Worm (Caenorhabditis elegans): Measurements from ENCODE around the gene pax-1.

Gene pax-1

ce11 chrV:8217661-8218265 lies 7.0 kb upstream of the pax-1 start, which contains the start of gene K07C11.8:
TSS of gene K07C11.8 (minus strand) at chrV:8217884.
- TF ChIP-seq nhr-237 (tag; optimal IDR thresholded peaks at IDR 0.05) (no peak), elt-1 (tag; optimal IDR thresholded peaks at IDR 0.05) (no peak), nhr-25 (tag; optimal IDR thresholded peaks at IDR 0.05) (no peak), unc-55 (GFP tag; optimal IDR thresholded peaks at IDR 0.05) (peak; percentile 39), fos-1 (tag; optimal IDR thresholded peaks at IDR 0.05) (peak; percentile 11), ama-1 (optimal IDR thresholded peaks at IDR 0.05) (no peak)

- no peak for TF ChIP-seq sma-3 (GFP tag; optimal IDR thresholded peaks at IDR 0.05)
- TF ChIP-seq lin-11 (tag; optimal IDR thresholded peaks at IDR 0.05) = no peak
- no peak for TF ChIP-seq ZK546.5 (tag; optimal IDR thresholded peaks at IDR 0.05)
- TF ChIP-seq skn-1 (tag; optimal IDR thresholded peaks at IDR 0.05) = no peak
- no peak for TF ChIP-seq ceh-82 (tag; optimal IDR thresholded peaks at IDR 0.05)
- TF ChIP-seq blmp-1 (tag; optimal IDR thresholded peaks at IDR 0.05; ENCODE audit: insufficient read depth) = no peak
- no peak for TF ChIP-seq snpc-4 (tag; optimal IDR thresholded peaks at IDR 0.05)
- TF ChIP-seq mbf-1 (tag; optimal IDR thresholded peaks at IDR 0.05) = no peak
- no peak for TF ChIP-seq nhr-12 (tag; optimal IDR thresholded peaks at IDR 0.05)
- no peak for TF ChIP-seq ztf-1 (GFP tag; conservative IDR thresholded peaks at IDR 0.05)
- TF ChIP-seq nhr-11 (tag; optimal IDR thresholded peaks at IDR 0.05) = no peak
- TF ChIP-seq ama-1 (optimal IDR thresholded peaks at IDR 0.05) = no peak
- TF ChIP-seq F13H6.1 (tag; optimal IDR thresholded peaks at IDR 0.05) = no peak
- TF ChIP-seq elt-1 (tag; optimal IDR thresholded peaks at IDR 0.05) = no peak
- TF ChIP-seq crh-2 (tag; optimal IDR thresholded peaks at IDR 0.05) = no peak
- no peak for TF ChIP-seq nhr-237 (tag; optimal IDR thresholded peaks at IDR 0.05)
- no peak for TF ChIP-seq elt-3 (tag; optimal IDR thresholded peaks at IDR 0.05)
Observed at ce11 chrV:8219550-8219949, 5.2 kb upstream of the pax-1 start.

DNA sequence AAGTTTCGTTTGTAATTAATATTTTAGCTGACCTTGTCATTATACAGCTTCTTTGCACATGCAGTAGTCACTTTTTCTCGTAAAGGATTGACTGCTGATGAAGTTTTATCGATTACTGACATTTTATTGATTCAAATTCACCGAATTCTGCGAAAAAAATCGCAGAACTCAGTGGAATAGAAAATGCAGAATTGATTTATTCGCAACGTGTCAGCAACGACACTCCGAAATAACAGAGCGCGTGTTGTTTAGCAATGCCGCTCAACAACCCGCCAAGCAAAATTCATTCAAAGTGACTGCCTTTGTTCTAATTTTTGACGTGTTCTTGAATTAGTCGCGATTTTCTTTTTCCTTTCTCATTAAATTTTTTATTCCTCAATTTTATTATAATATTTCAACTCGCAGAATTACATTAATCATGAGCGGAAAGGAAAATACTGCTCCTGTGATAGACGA lies 3.6 kb upstream of the pax-1 start, which contains the start of the genes cogc-6 and air-1:
Gene cogc-6, minus strand, starts transcription at position 234 of the 456 bp plus-strand sequence.
Gene air-1, plus strand, starts transcription at position 406 of the 456 bp plus-strand sequence.
- no peak for TF ChIP-seq egl-27 (tag; optimal IDR thresholded peaks at IDR 0.05)
- no peak for TF ChIP-seq elt-3 (tag; optimal IDR thresholded peaks at IDR 0.05)
- no peak for TF ChIP-seq sma-3 (GFP tag; optimal IDR thresholded peaks at IDR 0.05)
- peak; percentile 48 for TF ChIP-seq C34F6.9 (tag; optimal IDR thresholded peaks at IDR 0.05)
- no peak for TF ChIP-seq sem-4 (tag; optimal IDR thresholded peaks at IDR 0.05)
- no peak for TF ChIP-seq ama-1 (optimal IDR thresholded peaks at IDR 0.05)
- peak; percentile 53 for TF ChIP-seq gmeb-1 (tag; optimal IDR thresholded peaks at IDR 0.05)
- TF ChIP-seq nhr-12 (tag; optimal IDR thresholded peaks at IDR 0.05) = no peak
- no peak for TF ChIP-seq skn-1 (tag; optimal IDR thresholded peaks at IDR 0.05)
- TF ChIP-seq nhr-129 (tag; optimal IDR thresholded peaks at IDR 0.05) = peak; percentile 44
- TF ChIP-seq snpc-4 (tag; optimal IDR thresholded peaks at IDR 0.05) = peak; percentile 11
- no peak for TF ChIP-seq fos-1 (tag; optimal IDR thresholded peaks at IDR 0.05)
- no peak for TF ChIP-seq nhr-25 (tag; optimal IDR thresholded peaks at IDR 0.05)
- no peak for TF ChIP-seq sma-9 (GFP tag; optimal IDR thresholded peaks at IDR 0.05)
- no peak for TF ChIP-seq sma-9 (tag; optimal IDR thresholded peaks at IDR 0.05)
- no peak for TF ChIP-seq dmd-4 (tag; optimal IDR thresholded peaks at IDR 0.05)
- no peak for TF ChIP-seq ZK546.5 (tag; optimal IDR thresholded peaks at IDR 0.05)
- no peak for TF ChIP-seq ztf-11 (tag; optimal IDR thresholded peaks at IDR 0.05)
- TF ChIP-seq nhr-11 (tag; optimal IDR thresholded peaks at IDR 0.05) = no peak
- peak; percentile 88 for TF ChIP-seq crh-2 (tag; optimal IDR thresholded peaks at IDR 0.05)
- TF ChIP-seq lin-11 (tag; optimal IDR thresholded peaks at IDR 0.05) = no peak
- TF ChIP-seq unc-39 (tag; optimal IDR thresholded peaks at IDR 0.05) = no peak
- no peak for TF ChIP-seq mab-5 (tag; optimal IDR thresholded peaks at IDR 0.05)
- no peak for TF ChIP-seq mbf-1 (tag; optimal IDR thresholded peaks at IDR 0.05)
- no peak for TF ChIP-seq nhr-237 (tag; optimal IDR thresholded peaks at IDR 0.05)
- no peak for TF ChIP-seq nhr-21 (tag; optimal IDR thresholded peaks at IDR 0.05)
- no peak for TF ChIP-seq lin-13 (GFP tag; optimal IDR thresholded peaks at IDR 0.05)
- no peak for TF ChIP-seq R02D3.7 (tag; optimal IDR thresholded peaks at IDR 0.05)
- TF ChIP-seq blmp-1 (tag; optimal IDR thresholded peaks at IDR 0.05; ENCODE audit: insufficient read depth) = no peak
- no peak for TF ChIP-seq ztf-1 (GFP tag; conservative IDR thresholded peaks at IDR 0.05)
- TF ChIP-seq alr-1 (tag; optimal IDR thresholded peaks at IDR 0.05) = no peak
- TF ChIP-seq F13H6.1 (tag; optimal IDR thresholded peaks at IDR 0.05) = no peak
- peak in 1 of 2 experiments; percentile 41 for TF ChIP-seq lsy-2 (tag; optimal IDR thresholded peaks at IDR 0.05)
- no peak for TF ChIP-seq lin-39 (tag; optimal IDR thresholded peaks at IDR 0.05)
- TF ChIP-seq nhr-10 (tag; optimal IDR thresholded peaks at IDR 0.05) = no peak
- no peak for TF ChIP-seq ceh-82 (tag; optimal IDR thresholded peaks at IDR 0.05)
- TF ChIP-seq elt-1 (tag; optimal IDR thresholded peaks at IDR 0.05) = no peak
- no peak for TF ChIP-seq aly-2 (tag; optimal IDR thresholded peaks at IDR 0.05)
- TF ChIP-seq nhr-23 (tag; optimal IDR thresholded peaks at IDR 0.05) = no peak
- TF ChIP-seq Y55F3AM.14 (GFP tag; optimal IDR thresholded peaks at IDR 0.05) = no peak
- TF ChIP-seq ztf-4 (tag; optimal IDR thresholded peaks at IDR 0.05) = no peak
- TF ChIP-seq unc-62 (GFP tag; optimal IDR thresholded peaks at IDR 0.05) = no peak
- peak; percentile 34 for TF ChIP-seq unc-55 (GFP tag; optimal IDR thresholded peaks at IDR 0.05)
- TF ChIP-seq zag-1 (tag; optimal IDR thresholded peaks at IDR 0.05) = no peak
- no peak for TF ChIP-seq ceh-16 (tag; optimal IDR thresholded peaks at IDR 0.05)
- TF ChIP-seq nhr-77 (tag; optimal IDR thresholded peaks at IDR 0.05) = no peak
- TF ChIP-seq mdl-1 (tag; optimal IDR thresholded peaks at IDR 0.05) = no peak

Data from whole organism, L2 larva.